Worm (Caenorhabditis elegans): ENCODE data around the gene lmp-2.

DNA sequence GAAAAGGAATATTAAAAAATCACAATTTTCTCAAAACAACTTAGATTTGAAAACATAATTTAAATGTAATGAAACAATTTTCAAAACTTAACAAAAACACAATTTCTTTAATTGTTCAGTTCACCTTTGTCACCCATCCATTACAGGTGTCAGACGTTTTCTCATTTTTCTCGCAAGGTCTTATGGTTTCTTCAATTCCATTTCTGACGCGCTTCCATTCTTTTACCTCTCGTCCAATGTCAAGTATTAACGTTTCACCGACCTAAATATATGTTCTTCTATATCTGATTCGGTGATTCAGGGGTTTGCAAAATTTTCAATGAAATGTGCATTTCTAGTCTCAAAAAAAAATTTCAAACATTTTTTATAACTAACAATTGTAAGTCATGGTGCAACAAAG, 1.9 kb upstream of the lmp-2 start:
- TF ChIP-seq W03F9.2 (tag; optimal IDR thresholded peaks at IDR 0.05) (no peak), dao-5 (tag; optimal IDR thresholded peaks at IDR 0.05) (no peak), him-1 (tag; optimal IDR thresholded peaks at IDR 0.05) (no peak)

All from whole organism, L4/young adult.